Fruit fly (Drosophila melanogaster) whole organism, adult: ENCODE results near the gene Dup99B.

ENCODE experiments used
- CG12768 ChIP-seq: fragments of 200-800 bp; sonication (Bioruptor generic); optimal IDR thresholded peaks from 2 replicates; lab custom pipeline; 2017; ENCODE audit warnings: missing biosample characterization, missing genetic modification characterization, mild to moderate bottlenecking, moderate library complexity, missing genetic modification reagents
- Crg-1 ChIP-seq: fragments of 200-800 bp; sonication (Bioruptor generic); optimal IDR thresholded peaks from 2 replicates; lab custom pipeline; 2016; ENCODE audit warnings: missing biosample characterization, missing genetic modification characterization
- Hr96 ChIP-seq: fragments of 200-800 bp; sonication (Bioruptor generic); optimal IDR thresholded peaks from 2 replicates; lab custom pipeline; 2016; ENCODE audit warnings: missing biosample characterization, missing genetic modification characterization
- cnc ChIP-seq, 2 experiments: fragments of >200 bp; optimal IDR thresholded peaks; 2 replicates each; lab custom pipeline; 2017
- kay ChIP-seq: fragments of 200-800 bp; sonication (Bioruptor generic); peaks from one replicate; lab custom pipeline; 2016; ENCODE audit warnings: missing biosample characterization, missing genetic modification characterization, borderline replicate concordance

- no peak for TF ChIP-seq cnc (optimal IDR thresholded peaks at IDR 0.05; lab: Kevin White, UChicago)
- TF ChIP-seq kay (GFP tag; lab: Kevin White, UChicago) = no peak
- TF ChIP-seq Hr96 (GFP tag; lab: Kevin White, UChicago) = no peak
- no peak for TF ChIP-seq CG12768 (GFP tag; lab: Kevin White, UChicago)
- TF ChIP-seq Crg-1 (GFP tag; lab: Kevin White, UChicago) = no peak
Observed at dm6 chr3R:29697841-29698240, 17.3 kb downstream of the Dup99B start.
